Worm (Caenorhabditis elegans) whole organism, young adult: ENCODE results near the gene srw-69.

Source experiments
- D2030.7 ChIP-seq: fragments of 200-800 bp; sonication (Bioruptor generic); IDR thresholded peaks from 2 replicates; pipeline ENCODE4 v1.3.6; 2022; ENCODE audit warnings: missing genetic modification reagents, missing genetic modification characterization, missing compliant biosample characterization
- F39B2.1 ChIP-seq: fragments of 200-800 bp; sonication (Bioruptor generic); IDR thresholded peaks from 2 replicates; pipeline ENCODE4 v1.3.6; 2022; ENCODE audit warnings: missing genetic modification reagents, missing genetic modification characterization, missing compliant biosample characterization
- F49E8.2 ChIP-seq: sonication (generic microtip); optimal IDR thresholded peaks from 3 replicates; lab custom pipeline; 2017; ENCODE audit warnings: missing genetic modification characterization, mild to moderate bottlenecking, missing compliant biosample characterization, antibody characterized with exemption, moderate library complexity; ENCODE audit not compliant: insufficient read depth
- T07F8.4 ChIP-seq: sonication (generic microtip); optimal IDR thresholded peaks from 2 replicates; lab custom pipeline; 2016; ENCODE audit warnings: mild to moderate bottlenecking, missing genetic modification characterization, moderate library complexity, missing compliant biosample characterization
- T26A5.8 ChIP-seq: sonication (generic microtip); optimal IDR thresholded peaks from 2 replicates; lab custom pipeline; 2016; ENCODE audit warnings: missing genetic modification characterization, missing compliant biosample characterization
- Y56A3A.18 ChIP-seq: fragments of 200-800 bp; sonication (Bioruptor generic); IDR thresholded peaks from 2 replicates; pipeline ENCODE4 v1.3.6; 2022; ENCODE audit warnings: missing genetic modification reagents, missing genetic modification characterization, missing compliant biosample characterization
- Y67H2A.10 ChIP-seq: fragments of 200-800 bp; sonication (Bioruptor generic); conservative IDR thresholded peaks from 2 replicates; pipeline ENCODE4 v1.3.6; 2022; ENCODE audit warnings: missing genetic modification reagents, missing genetic modification characterization, missing compliant biosample characterization
- Y95B8A.8 ChIP-seq: fragments of 200-800 bp; sonication (Bioruptor generic); IDR thresholded peaks from 2 replicates; pipeline ENCODE4 v1.3.6; 2022; ENCODE audit warnings: missing genetic modification reagents, missing genetic modification characterization, missing compliant biosample characterization
- ZK185.1 ChIP-seq: sonication (generic microtip); optimal IDR thresholded peaks from 2 replicates; lab custom pipeline; 2016; ENCODE audit warnings: mild to moderate bottlenecking, missing genetic modification characterization, missing compliant biosample characterization; ENCODE audit not compliant: poor library complexity, severe bottlenecking
- ama-1 ChIP-seq, 3 experiments: fragments of 150-350 bp in 1 of 3; sonication (generic microtip) in 2 of 3; optimal IDR thresholded peaks; 2 replicates each; lab custom pipeline; 2014 to 2018; ENCODE audit warnings: missing biosample characterization in 2 of 3, missing genetic modification characterization in 2 of 3, missing genetic modification reagents in 2 of 3
- aptf-3 ChIP-seq: fragments of 200-800 bp; sonication (Bioruptor generic); IDR thresholded peaks from 2 replicates; pipeline ENCODE4 v1.3.6; 2022; ENCODE audit warnings: missing genetic modification characterization, missing compliant biosample characterization
- atf-7 ChIP-seq: sonication (generic microtip); optimal IDR thresholded peaks from 2 replicates; lab custom pipeline; 2017; ENCODE audit warnings: mild to moderate bottlenecking, missing genetic modification characterization, missing compliant biosample characterization
- bed-2 ChIP-seq: fragments of 200-800 bp; sonication (Bioruptor generic); IDR thresholded peaks from 2 replicates; pipeline ENCODE4 v1.3.6; 2022; ENCODE audit warnings: missing genetic modification reagents, missing genetic modification characterization, missing compliant biosample characterization
- cebp-1 ChIP-seq, 2 experiments: fragments of 200-800 bp in 1 of 2; sonication (Bioruptor generic) in 1 of 2; sonication (generic microtip) in 1 of 2; IDR thresholded peaks in 1 of 2; optimal IDR thresholded peaks in 1 of 2; 2 replicates each; pipeline versions ENCODE4 v1.3.6 to Lab custom; 2017 to 2022; ENCODE audit warnings: missing compliant biosample characterization in 2 of 2, missing genetic modification characterization in 2 of 2, mild to moderate bottlenecking in 1 of 2, missing genetic modification reagents in 1 of 2, moderate library complexity in 1 of 2
- ceh-40 ChIP-seq: fragments of 200-800 bp; sonication (Bioruptor generic); IDR thresholded peaks from 2 replicates; pipeline ENCODE4 v1.3.6; 2022; ENCODE audit warnings: missing genetic modification characterization, missing compliant biosample characterization
- ceh-58 ChIP-seq: fragments of 200-800 bp; sonication (Bioruptor generic); IDR thresholded peaks from 2 replicates; pipeline ENCODE4 v1.3.6; 2022; ENCODE audit warnings: missing genetic modification characterization, missing compliant biosample characterization
- ceh-91 ChIP-seq: fragments of 200-800 bp; sonication (Bioruptor generic); IDR thresholded peaks from 2 replicates; pipeline ENCODE4 v1.3.6; 2022; ENCODE audit warnings: missing genetic modification reagents, missing genetic modification characterization, missing compliant biosample characterization
- chd-7 ChIP-seq: sonication (generic microtip); optimal IDR thresholded peaks from 2 replicates; lab custom pipeline; 2016; ENCODE audit warnings: mild to moderate bottlenecking, missing genetic modification characterization, moderate library complexity, missing compliant biosample characterization
- dox-1 ChIP-seq: fragments of 200-800 bp; sonication (Bioruptor generic); IDR thresholded peaks from 2 replicates; pipeline ENCODE4 v1.3.6; 2022; ENCODE audit warnings: missing genetic modification reagents, missing genetic modification characterization, missing compliant biosample characterization
- egrh-3 ChIP-seq: fragments of 200-800 bp; sonication (Bioruptor generic); IDR thresholded peaks from 2 replicates; pipeline ENCODE4 v1.3.6; 2022; ENCODE audit warnings: missing genetic modification reagents, missing genetic modification characterization, missing compliant biosample characterization
- ets-4 ChIP-seq: fragments of 200-800 bp; sonication (Bioruptor generic); optimal IDR thresholded peaks from 2 replicates; lab custom pipeline; 2018; ENCODE audit warnings: mild to moderate bottlenecking, missing genetic modification characterization, missing compliant biosample characterization
- him-1 ChIP-seq: sonication (generic microtip); optimal IDR thresholded peaks from 2 replicates; lab custom pipeline; 2016; ENCODE audit warnings: missing genotype, missing genetic modification reagents, missing genetic modification characterization, missing compliant biosample characterization
- hlh-12 ChIP-seq: sonication (generic microtip); optimal IDR thresholded peaks from 2 replicates; lab custom pipeline; 2016; ENCODE audit warnings: missing genetic modification characterization, missing compliant biosample characterization
- hlh-26 ChIP-seq: fragments of 200-800 bp; sonication (Bioruptor generic); conservative IDR thresholded peaks from 2 replicates; pipeline ENCODE4 v1.3.6; 2022; ENCODE audit warnings: missing genetic modification reagents, missing genetic modification characterization, missing compliant biosample characterization
- hrde-1 ChIP-seq: sonication (generic microtip); optimal IDR thresholded peaks from 2 replicates; lab custom pipeline; 2016; ENCODE audit warnings: missing genetic modification characterization, mild to moderate bottlenecking, missing compliant biosample characterization, moderate library complexity, missing genotype, missing genetic modification reagents, borderline replicate concordance
- hsf-1 ChIP-seq: fragments of 200-800 bp; sonication (Bioruptor generic); IDR thresholded peaks from 2 replicates; pipeline ENCODE4 v1.3.6; 2022; ENCODE audit warnings: missing genetic modification reagents, missing genetic modification characterization, missing compliant biosample characterization
- let-607 ChIP-seq, 2 experiments: fragments of 200-800 bp in 1 of 2; sonication (Bioruptor generic) in 1 of 2; sonication (generic microtip) in 1 of 2; optimal IDR thresholded peaks; 2 replicates each; lab custom pipeline; 2016 to 2018; ENCODE audit warnings: mild to moderate bottlenecking in 2 of 2, missing compliant biosample characterization in 2 of 2, missing genetic modification characterization in 2 of 2, moderate library complexity in 2 of 2, missing genotype in 1 of 2
- lin-40 ChIP-seq: sonication (generic microtip); optimal IDR thresholded peaks from 2 replicates; lab custom pipeline; 2016; ENCODE audit warnings: missing genetic modification characterization, mild to moderate bottlenecking, missing compliant biosample characterization, missing genotype, missing genetic modification reagents
- lin-54 ChIP-seq: fragments of 200-800 bp; sonication (Bioruptor generic); optimal IDR thresholded peaks from 2 replicates; lab custom pipeline; 2018; ENCODE audit warnings: mild to moderate bottlenecking, missing genetic modification characterization, missing compliant biosample characterization
- lsl-1 ChIP-seq: fragments of 200-800 bp; sonication (Bioruptor generic); optimal IDR thresholded peaks from 2 replicates; lab custom pipeline; 2018; ENCODE audit warnings: mild to moderate bottlenecking, missing genetic modification characterization, moderate library complexity, missing compliant biosample characterization
- madf-3 ChIP-seq: fragments of 200-800 bp; sonication (Bioruptor generic); IDR thresholded peaks from 2 replicates; pipeline ENCODE4 v1.3.6; 2022; ENCODE audit warnings: missing genetic modification reagents, missing genetic modification characterization, missing compliant biosample characterization
- mcd-1 ChIP-seq: fragments of 200-800 bp; sonication (Bioruptor generic); IDR thresholded peaks from 2 replicates; pipeline ENCODE4 v1.3.6; 2022; ENCODE audit warnings: missing genetic modification reagents, missing genetic modification characterization, missing compliant biosample characterization
- nfyb-1 ChIP-seq: fragments of 200-800 bp; sonication (Bioruptor generic); IDR thresholded peaks from 2 replicates; pipeline ENCODE4 v1.3.6; 2022; ENCODE audit warnings: missing genetic modification reagents, missing genetic modification characterization, missing compliant biosample characterization
- repo-1 ChIP-seq: sonication (generic microtip); optimal IDR thresholded peaks from 2 replicates; lab custom pipeline; 2017; ENCODE audit warnings: mild to moderate bottlenecking, missing genetic modification characterization, missing compliant biosample characterization
- snpc-1.1 ChIP-seq: sonication (generic microtip); optimal IDR thresholded peaks from 2 replicates; lab custom pipeline; 2017; ENCODE audit warnings: missing genetic modification characterization, mild to moderate bottlenecking, missing compliant biosample characterization, antibody characterized with exemption, moderate library complexity, missing genotype, missing genetic modification reagents; ENCODE audit not compliant: insufficient read depth
- somi-1 ChIP-seq: fragments of 200-800 bp; sonication (Bioruptor generic); optimal IDR thresholded peaks from 2 replicates; lab custom pipeline; 2018; ENCODE audit warnings: mild to moderate bottlenecking, missing genetic modification characterization, missing compliant biosample characterization
- xnd-1 ChIP-seq: sonication (generic microtip); optimal IDR thresholded peaks from 2 replicates; lab custom pipeline; 2016; ENCODE audit warnings: missing genotype, missing genetic modification reagents, missing genetic modification characterization, missing compliant biosample characterization
- zim-3 ChIP-seq: sonication (generic microtip); optimal IDR thresholded peaks from 2 replicates; lab custom pipeline; 2017; ENCODE audit warnings: mild to moderate bottlenecking, missing genetic modification characterization, moderate library complexity, missing compliant biosample characterization
- ztf-22 ChIP-seq: fragments of 200-800 bp; sonication (Bioruptor generic); optimal IDR thresholded peaks from 2 replicates; lab custom pipeline; 2018; ENCODE audit warnings: mild to moderate bottlenecking, missing genetic modification characterization, moderate library complexity, missing compliant biosample characterization
- ztf-25 ChIP-seq: fragments of 200-800 bp; sonication (Bioruptor generic); IDR thresholded peaks from 2 replicates; pipeline ENCODE4 v1.3.6; 2022; ENCODE audit warnings: missing genetic modification reagents, missing genetic modification characterization, missing compliant biosample characterization

srw-69 gene

DNA sequence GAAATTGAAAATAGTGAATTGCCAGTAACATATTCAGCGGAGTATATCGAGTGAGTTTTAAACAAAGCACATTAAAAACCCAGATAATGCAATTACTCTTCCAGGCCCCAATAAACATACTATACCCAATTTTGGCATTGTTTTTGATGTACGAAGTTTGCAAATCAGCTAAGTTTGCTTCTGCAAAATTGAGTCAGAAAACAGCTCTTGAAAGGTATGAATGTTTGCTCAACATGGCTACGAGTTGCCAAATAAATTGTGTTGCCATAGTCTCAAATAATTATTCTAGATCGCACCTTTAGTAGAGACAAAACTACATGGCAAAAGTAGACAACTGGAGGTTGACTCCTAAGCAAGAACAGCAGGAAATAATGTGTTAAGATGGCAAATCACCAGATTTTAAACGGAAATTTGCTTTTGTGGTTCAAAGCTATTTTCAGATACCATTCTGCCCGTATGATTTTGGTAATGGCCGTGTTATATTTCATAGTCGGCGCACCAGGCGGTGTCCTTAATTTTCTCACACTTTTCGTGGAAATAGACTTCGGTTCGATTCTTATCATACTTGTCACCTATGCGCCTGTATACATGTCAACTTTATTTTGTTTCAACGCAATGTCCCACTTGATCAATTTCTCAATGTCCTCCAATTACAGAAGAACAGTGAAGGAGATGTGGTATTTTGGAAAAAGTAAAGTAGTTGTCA is 3.8 kb upstream of the srw-69 start (continued):
- TF ChIP-seq ceh-91 (no peak), snpc-1.1 (no peak), ama-1 (optimal IDR thresholded peaks at IDR 0.05; lab: Kevin White, UChicago) (peak; percentile 88), ama-1 (GFP tag; optimal IDR thresholded peaks at IDR 0.05; lab: Kevin White, UChicago) (no peak), ceh-40 (GFP tag; lab: Robert Waterston, UW) (0 out of 2 replicates have a peak, but pooled peaks have one; percentile 6), repo-1 (tag; lab: Kevin White, UChicago) (peak; percentile 78), D2030.7 (GFP tag; lab: Robert Waterston, UW) (no peak), ztf-22 (peak; percentile 63), Y67H2A.10 (GFP tag; lab: Robert Waterston, UW) (no peak), bed-2 (GFP tag; lab: Robert Waterston, UW) (no peak), F39B2.1 (GFP tag; lab: Robert Waterston, UW) (no peak), lsl-1 (GFP tag; lab: Kevin White, UChicago) (no peak), ZK185.1 (tag; lab: Kevin White, UChicago) (peak; percentile 17), cebp-1 (GFP tag; IDR thresholded peaks at IDR 0.05; lab: Robert Waterston, UW) (no peak; the same call in 1 of the 2 replicates), cebp-1 (tag; optimal IDR thresholded peaks at IDR 0.05; lab: Kevin White, UChicago) (peak; percentile 70), F49E8.2 (tag; lab: Kevin White, UChicago) (no peak), chd-7 (tag; lab: Kevin White, UChicago) (peak; percentile 82), ets-4 (GFP tag; lab: Kevin White, UChicago) (peak; percentile 63), T26A5.8 (tag; lab: Kevin White, UChicago) (no peak), let-607 (tag; optimal IDR thresholded peaks at IDR 0.05; lab: Kevin White, UChicago) (peak in 1 of 2 experiments; percentile 42), lin-54 (GFP tag; lab: Kevin White, UChicago) (no peak), madf-3 (GFP tag; lab: Robert Waterston, UW) (0 out of 2 replicates have a peak, but pooled peaks have one; percentile 2), dox-1 (GFP tag; lab: Robert Waterston, UW) (peak; percentile 65), hlh-12 (tag; lab: Kevin White, UChicago) (no peak), him-1 (tag; lab: Kevin White, UChicago) (no peak), zim-3 (tag; lab: Kevin White, UChicago) (peak; percentile 65), xnd-1 (tag; lab: Kevin White, UChicago) (no peak), lin-40 (tag; lab: Kevin White, UChicago) (no peak), somi-1 (GFP tag; lab: Kevin White, UChicago) (no peak), nfyb-1 (peak; percentile 79), T07F8.4 (tag; lab: Kevin White, UChicago) (no peak), ztf-25 (GFP tag; lab: Robert Waterston, UW) (no peak)

ce11 chrV:7431016-7431415 is 2.2 kb upstream of the srw-69 start, which contains the start of gene srw-71:
TSS of gene srw-71 (minus strand) at chrV:7431116.
- TF ChIP-seq hrde-1, result no peak
- no peak for TF ChIP-seq hsf-1 (GFP tag; lab: Robert Waterston, UW)
- TF ChIP-seq mcd-1 (GFP tag; lab: Robert Waterston, UW), result no peak
- TF ChIP-seq D2030.7 (GFP tag; lab: Robert Waterston, UW), result no peak
- TF ChIP-seq T26A5.8 (tag; lab: Kevin White, UChicago), result no peak
- TF ChIP-seq atf-7 (tag; lab: Kevin White, UChicago), result no peak
- TF ChIP-seq ceh-58 (GFP tag; lab: Robert Waterston, UW), result no peak
- TF ChIP-seq egrh-3 (GFP tag; lab: Robert Waterston, UW), result no peak
- TF ChIP-seq aptf-3 (GFP tag; lab: Robert Waterston, UW), result no peak
- TF ChIP-seq T07F8.4 (tag; lab: Kevin White, UChicago), result no peak
- no peak for TF ChIP-seq hlh-26 (GFP tag; lab: Robert Waterston, UW)
- no peak for TF ChIP-seq Y56A3A.18 (GFP tag; lab: Robert Waterston, UW)
- TF ChIP-seq Y95B8A.8 (GFP tag; lab: Robert Waterston, UW), result no peak
